Fruit fly (Drosophila melanogaster) whole organism, pupa: ENCODE results near the gene CG43394.

Source experiments
- CG10348 ChIP-seq: fragments of 200-800 bp; sonication (Bioruptor generic); IDR thresholded peaks from 2 replicates; pipeline ENCODE4 v1.3.6; 2022; ENCODE audit warnings: missing biosample characterization, missing genetic modification characterization
- CG12605 ChIP-seq: fragments of 200-800 bp; sonication (Bioruptor generic); IDR thresholded peaks from 2 replicates; pipeline ENCODE4 v1.3.6; 2022; ENCODE audit warnings: missing biosample characterization, missing genetic modification characterization
- CG32121 ChIP-seq: fragments of 200-800 bp; sonication (Bioruptor generic); IDR thresholded peaks from 2 replicates; pipeline ENCODE4 v1.3.6; 2022; ENCODE audit warnings: missing biosample characterization, missing genetic modification characterization
- CG34367 ChIP-seq: fragments of 200-800 bp; sonication (Bioruptor generic); optimal IDR thresholded peaks from 2 replicates; lab custom pipeline; 2018; ENCODE audit warnings: missing biosample characterization, mild to moderate bottlenecking, missing genetic modification characterization
- CG4496 ChIP-seq: fragments of 200-800 bp; sonication (Bioruptor generic); IDR thresholded peaks from 3 replicates; pipeline ENCODE4 v1.3.6; 2022; ENCODE audit warnings: missing biosample characterization, missing genetic modification characterization
- CG8159 ChIP-seq: fragments of 200-800 bp; sonication (Bioruptor generic); optimal IDR thresholded peaks from 3 replicates; lab custom pipeline; 2018; ENCODE audit warnings: missing biosample characterization, mild to moderate bottlenecking, missing genetic modification characterization, moderate library complexity
- CG9948 ChIP-seq: fragments of 200-800 bp; sonication (Bioruptor generic); optimal IDR thresholded peaks from 2 replicates; lab custom pipeline; 2018; ENCODE audit warnings: missing biosample characterization, mild to moderate bottlenecking, missing genetic modification characterization, moderate library complexity
- EcR ChIP-seq: fragments of 200-800 bp; sonication (Bioruptor generic); optimal IDR thresholded peaks from 3 replicates; lab custom pipeline; 2019; ENCODE audit warnings: missing biosample characterization, missing genetic modification characterization, mild to moderate bottlenecking, moderate library complexity, missing genetic modification reagents
- Pif1A ChIP-seq: fragments of 200-800 bp; sonication (Bioruptor generic); optimal IDR thresholded peaks from 3 replicates; lab custom pipeline; 2016; ENCODE audit warnings: missing biosample characterization, missing genetic modification characterization
- gl ChIP-seq: fragments of 200-800 bp; sonication (Bioruptor generic); optimal IDR thresholded peaks from 2 replicates; lab custom pipeline; 2018; ENCODE audit warnings: missing biosample characterization, mild to moderate bottlenecking, missing genetic modification characterization

DNA sequence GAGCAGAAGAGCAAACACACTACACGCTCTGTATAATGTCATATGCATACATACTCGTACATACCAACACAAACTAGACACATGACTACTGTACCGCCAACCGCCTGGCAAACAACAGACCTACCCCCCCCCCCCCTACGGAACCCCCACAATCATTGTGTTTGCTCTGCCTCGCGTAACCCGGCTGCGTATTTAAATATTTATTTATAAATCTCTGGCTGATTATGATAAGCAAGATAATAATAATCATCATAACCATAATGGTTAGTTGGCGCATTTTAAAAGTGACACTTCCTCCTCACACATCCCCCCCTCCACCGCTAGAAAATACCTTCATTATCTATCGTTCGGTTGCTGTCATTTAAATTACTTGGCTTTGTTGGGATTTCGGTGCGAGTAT lies 48.1 kb upstream of the CG43394 start:
- TF ChIP-seq Pif1A (GFP tag; lab: Kevin White, UChicago) (no peak), CG32121 (GFP tag; lab: Robert Waterston, UW) (no peak), CG12605 (GFP tag; lab: Robert Waterston, UW) (no peak), CG9948 (tag; lab: Kevin White, UChicago) (no peak), CG4496 (no peak), EcR (GFP tag; lab: Kevin White, UChicago) (no peak), gl (tag; lab: Kevin White, UChicago) (no peak), CG34367 (no peak), CG10348 (GFP tag; lab: Robert Waterston, UW) (no peak), CG8159 (tag; lab: Kevin White, UChicago) (no peak)
